Fruit fly (Drosophila melanogaster) whole organism, embryonic: ENCODE measurements around the gene CG34436.

Source experiments
- Adf1 ChIP-seq: fragments of 200-800 bp; sonication (Bioruptor generic); IDR thresholded peaks from 2 replicates; pipeline ENCODE4 v1.3.6; 2022; ENCODE audit warnings: missing biosample characterization, missing genetic modification characterization
- BEAF-32 ChIP-seq: fragments of 200-800 bp; sonication (Bioruptor generic); optimal IDR thresholded peaks from 3 replicates; lab custom pipeline; 2017; ENCODE audit warnings: missing biosample characterization, missing genetic modification characterization, mild to moderate bottlenecking, moderate library complexity, missing genetic modification reagents
- CG1024 ChIP-seq: fragments of 200-800 bp; sonication (Bioruptor generic); IDR thresholded peaks from 2 replicates; pipeline ENCODE4 v1.3.6; 2022; ENCODE audit warnings: missing biosample characterization, missing genetic modification characterization
- CG10959 ChIP-seq: fragments of 200-800 bp; sonication (Bioruptor generic); IDR thresholded peaks from 2 replicates; pipeline ENCODE4 v1.3.6; 2022; ENCODE audit warnings: missing biosample characterization, missing genetic modification characterization
- CG11093 ChIP-seq: fragments of 200-800 bp; sonication (Bioruptor generic); IDR thresholded peaks from 3 replicates; pipeline ENCODE4 v1.3.6; 2022; ENCODE audit warnings: missing biosample characterization, missing genetic modification characterization
- CG11695 ChIP-seq: fragments of 200-800 bp; sonication (Bioruptor generic); IDR thresholded peaks from 3 replicates; pipeline ENCODE4 v1.3.6; 2022; ENCODE audit warnings: missing biosample characterization, missing genetic modification characterization
- CG12155 ChIP-seq: fragments of 200-800 bp; sonication (Bioruptor generic); optimal IDR thresholded peaks from 3 replicates; lab custom pipeline; 2016; ENCODE audit warnings: missing biosample characterization, missing genetic modification characterization
- CG13123 ChIP-seq: fragments of 200-800 bp; sonication (Bioruptor generic); optimal IDR thresholded peaks from 2 replicates; lab custom pipeline; 2016; ENCODE audit warnings: missing biosample characterization, missing genetic modification characterization
- CG13624 ChIP-seq: fragments of 200-800 bp; sonication (Bioruptor generic); optimal IDR thresholded peaks from 2 replicates; lab custom pipeline; 2016; ENCODE audit warnings: missing biosample characterization, missing genetic modification characterization
- CG17829 ChIP-seq: fragments of 200-800 bp; optimal IDR thresholded peaks from 2 replicates; lab custom pipeline; 2019; ENCODE audit warnings: missing biosample characterization, mild to moderate bottlenecking, missing genetic modification characterization, moderate library complexity
- CG18599 ChIP-seq: fragments of 200-800 bp; sonication (Bioruptor generic); optimal IDR thresholded peaks from 3 replicates; lab custom pipeline; 2017; ENCODE audit warnings: missing biosample characterization, missing genetic modification characterization, mild to moderate bottlenecking, moderate library complexity, missing genetic modification reagents
- CG33213 ChIP-seq: fragments of 200-800 bp; sonication (Bioruptor generic); optimal IDR thresholded peaks from 3 replicates; lab custom pipeline; 2016; ENCODE audit warnings: missing biosample characterization, missing genetic modification characterization
- CG3995 ChIP-seq: fragments of 200-800 bp; sonication (Bioruptor generic); optimal IDR thresholded peaks from 3 replicates; lab custom pipeline; 2016; ENCODE audit warnings: missing biosample characterization, missing genetic modification characterization
- CG4360 ChIP-seq: fragments of 200-800 bp; sonication (Bioruptor generic); IDR thresholded peaks from 2 replicates; pipeline ENCODE4 v1.3.6; 2022; ENCODE audit warnings: missing biosample characterization, missing genetic modification characterization
- CG6272 ChIP-seq: fragments of 200-800 bp; sonication (Bioruptor generic); IDR thresholded peaks from 2 replicates; pipeline ENCODE4 v1.3.6; 2022; ENCODE audit warnings: missing biosample characterization, missing genetic modification characterization
- CG8359 ChIP-seq: fragments of 200-800 bp; sonication (Bioruptor generic); optimal IDR thresholded peaks from 2 replicates; lab custom pipeline; 2017; ENCODE audit warnings: missing biosample characterization, mild to moderate bottlenecking, missing genetic modification characterization, borderline replicate concordance
- CG9215 ChIP-seq: fragments of 200-800 bp; sonication (Bioruptor generic); IDR thresholded peaks from 2 replicates; pipeline ENCODE4 v1.3.6; 2022; ENCODE audit warnings: missing biosample characterization, missing genetic modification characterization
- CG9437 ChIP-seq: fragments of 200-800 bp; sonication (Bioruptor generic); optimal IDR thresholded peaks from 2 replicates; lab custom pipeline; 2018; ENCODE audit warnings: missing biosample characterization, mild to moderate bottlenecking, missing genetic modification characterization
- CoRest ChIP-seq: fragments of 200-800 bp; sonication (Bioruptor generic); optimal IDR thresholded peaks from 3 replicates; lab custom pipeline; 2018; ENCODE audit warnings: missing biosample characterization, mild to moderate bottlenecking, missing genetic modification characterization, moderate library complexity
- Dfd ChIP-seq, 2 experiments: fragments of >200 bp; optimal IDR thresholded peaks; 2 replicates each; lab custom pipeline; 2017; ENCODE audit warnings: missing biosample characterization in 2 of 2, missing genetic modification characterization in 2 of 2
- Dll ChIP-seq: fragments of 200-800 bp; sonication (Bioruptor generic); IDR thresholded peaks from 4 replicates; pipeline ENCODE4 v1.3.6; 2022; ENCODE audit warnings: missing biosample characterization, missing genetic modification characterization; ENCODE audit not compliant: partially characterized antibody
- Fer3 ChIP-seq: fragments of 200-800 bp; sonication (Bioruptor generic); optimal IDR thresholded peaks from 2 replicates; lab custom pipeline; 2018; ENCODE audit warnings: missing biosample characterization, mild to moderate bottlenecking, missing genetic modification characterization, moderate library complexity
- Gsc ChIP-seq: fragments of 200-800 bp; sonication (Bioruptor generic); IDR thresholded peaks from 2 replicates; pipeline ENCODE4 v1.3.6; 2022; ENCODE audit warnings: missing biosample characterization, missing genetic modification characterization
- Hr78 ChIP-seq, 2 experiments: fragments of 200-800 bp in 1 of 2; fragments of >200 bp in 1 of 2; sonication (Bioruptor generic) in 1 of 2; optimal IDR thresholded peaks; 2 replicates each; lab custom pipeline; 2017 to 2019; ENCODE audit warnings: missing biosample characterization in 2 of 2, missing genetic modification characterization in 2 of 2, mild to moderate bottlenecking in 1 of 2, moderate library complexity in 1 of 2
- NFAT ChIP-seq: fragments of 200-800 bp; sonication (Bioruptor generic); IDR thresholded peaks from 2 replicates; pipeline ENCODE4 v1.3.6; 2022; ENCODE audit warnings: missing biosample characterization, missing genetic modification characterization
- Nf-YA ChIP-seq: fragments of 200-800 bp; sonication (Bioruptor generic); IDR thresholded peaks from 2 replicates; pipeline ENCODE4 v1.3.6; 2022; ENCODE audit warnings: missing biosample characterization, missing genetic modification characterization
- Pdp1 ChIP-seq, 2 experiments: fragments of 200-800 bp; sonication (Bioruptor generic); optimal IDR thresholded peaks; 3 replicates each; lab custom pipeline; 2016; ENCODE audit warnings: missing biosample characterization in 2 of 2, missing genetic modification characterization in 2 of 2, mild to moderate bottlenecking in 1 of 2, moderate library complexity in 1 of 2
- Rx ChIP-seq: fragments of 200-800 bp; sonication (Bioruptor generic); IDR thresholded peaks from 2 replicates; pipeline ENCODE4 v1.3.6; 2022; ENCODE audit warnings: missing biosample characterization, missing genetic modification characterization
- Six4 ChIP-seq: fragments of 200-800 bp; sonication (Bioruptor generic); optimal IDR thresholded peaks from 2 replicates; lab custom pipeline; 2016; ENCODE audit warnings: missing biosample characterization, missing genetic modification characterization
- Spps ChIP-seq: fragments of 200-800 bp; sonication (Bioruptor generic); optimal IDR thresholded peaks from 2 replicates; lab custom pipeline; 2018; ENCODE audit warnings: missing biosample characterization, mild to moderate bottlenecking, missing genetic modification characterization
- Trl ChIP-seq, 3 experiments: fragments of >200 bp in 2 of 3; fragments of 200-800 bp in 1 of 3; sonication (Bioruptor generic) in 1 of 3; optimal IDR thresholded peaks; 2 replicates in 1 of 3; 3 replicates in 2 of 3; lab custom pipeline; 2016 to 2017; ENCODE audit warnings: missing biosample characterization in 1 of 3, missing genetic modification characterization in 1 of 3
- abd-A ChIP-seq: fragments of 200-800 bp; sonication (Bioruptor generic); optimal IDR thresholded peaks from 3 replicates; lab custom pipeline; 2019; ENCODE audit warnings: missing biosample characterization, mild to moderate bottlenecking, missing genetic modification characterization, moderate library complexity
- cato ChIP-seq: fragments of 200-800 bp; sonication (Bioruptor generic); optimal IDR thresholded peaks from 2 replicates; lab custom pipeline; 2016; ENCODE audit warnings: missing biosample characterization, missing genetic modification characterization, borderline replicate concordance
- croc ChIP-seq: fragments of 200-800 bp; sonication (Bioruptor generic); conservative IDR thresholded peaks from 3 replicates; pipeline ENCODE4 v1.3.6; 2022; ENCODE audit warnings: missing biosample characterization, missing genetic modification characterization
- dan ChIP-seq: fragments of 200-800 bp; sonication (Bioruptor generic); IDR thresholded peaks from 2 replicates; pipeline ENCODE4 v1.3.6; 2022; ENCODE audit warnings: missing biosample characterization, missing genetic modification characterization
- ems ChIP-seq: fragments of 200-800 bp; sonication (Bioruptor generic); optimal IDR thresholded peaks from 3 replicates; lab custom pipeline; 2016; ENCODE audit warnings: missing biosample characterization, missing genetic modification characterization
- ewg ChIP-seq: fragments of 200-800 bp; sonication (Bioruptor generic); optimal IDR thresholded peaks from 3 replicates; lab custom pipeline; 2017; ENCODE audit warnings: mild to moderate bottlenecking, missing biosample characterization, missing genetic modification reagents, missing genetic modification characterization
- eyg ChIP-seq: fragments of 200-800 bp; sonication (Bioruptor generic); optimal IDR thresholded peaks from 3 replicates; lab custom pipeline; 2016; ENCODE audit warnings: missing biosample characterization, missing genetic modification characterization
- jigr1 ChIP-seq: fragments of 200-800 bp; sonication (Bioruptor generic); IDR thresholded peaks from 3 replicates; pipeline ENCODE4 v1.3.6; 2022; ENCODE audit warnings: missing biosample characterization, missing genetic modification characterization
- lmd ChIP-seq: fragments of 200-800 bp; sonication (Bioruptor generic); IDR thresholded peaks from 2 replicates; pipeline ENCODE4 v1.3.6; 2022; ENCODE audit warnings: missing biosample characterization, missing genetic modification characterization
- mirr ChIP-seq: fragments of 200-800 bp; sonication (Bioruptor generic); optimal IDR thresholded peaks from 3 replicates; lab custom pipeline; 2018; ENCODE audit warnings: missing biosample characterization, mild to moderate bottlenecking, missing genetic modification characterization
- nmo ChIP-seq: fragments of 200-800 bp; sonication (Bioruptor generic); optimal IDR thresholded peaks from 2 replicates; lab custom pipeline; 2018; ENCODE audit warnings: missing biosample characterization, mild to moderate bottlenecking, missing genetic modification characterization, moderate library complexity
- p53 ChIP-seq: fragments of 200-800 bp; sonication (Bioruptor generic); optimal IDR thresholded peaks from 2 replicates; lab custom pipeline; 2016; ENCODE audit warnings: missing biosample characterization, missing genetic modification characterization
- row ChIP-seq: fragments of 200-800 bp; sonication (Bioruptor generic); IDR thresholded peaks from 3 replicates; pipeline ENCODE4 v1.3.6; 2022; ENCODE audit warnings: missing biosample characterization, missing genetic modification characterization
- sens ChIP-seq: fragments of 200-800 bp; sonication (Bioruptor generic); peaks from one replicate; lab custom pipeline; 2016; ENCODE audit warnings: missing biosample characterization, missing genetic modification characterization
- shn ChIP-seq: fragments of 200-800 bp; sonication (Bioruptor generic); optimal IDR thresholded peaks from 3 replicates; lab custom pipeline; 2016; ENCODE audit warnings: missing biosample characterization, missing genetic modification characterization
- sisA ChIP-seq: fragments of 200-800 bp; sonication (Bioruptor generic); IDR thresholded peaks from 2 replicates; pipeline ENCODE4 v1.3.6; 2022; ENCODE audit warnings: missing biosample characterization, missing genetic modification characterization
- sna ChIP-seq: fragments of 200-800 bp; sonication (Bioruptor generic); IDR thresholded peaks from 2 replicates; pipeline ENCODE4 v1.3.6; 2022; ENCODE audit warnings: missing biosample characterization, missing genetic modification characterization; ENCODE audit not compliant: partially characterized antibody
- so ChIP-seq: fragments of 200-800 bp; sonication (Bioruptor generic); IDR thresholded peaks from 3 replicates; pipeline ENCODE4 v1.3.6; 2022; ENCODE audit warnings: missing biosample characterization, missing genetic modification characterization
- sob ChIP-seq: fragments of 200-800 bp; sonication (Bioruptor generic); IDR thresholded peaks from 2 replicates; pipeline ENCODE4 v1.3.6; 2022; ENCODE audit warnings: missing biosample characterization, missing genetic modification characterization

Gene CG34436

DNA sequence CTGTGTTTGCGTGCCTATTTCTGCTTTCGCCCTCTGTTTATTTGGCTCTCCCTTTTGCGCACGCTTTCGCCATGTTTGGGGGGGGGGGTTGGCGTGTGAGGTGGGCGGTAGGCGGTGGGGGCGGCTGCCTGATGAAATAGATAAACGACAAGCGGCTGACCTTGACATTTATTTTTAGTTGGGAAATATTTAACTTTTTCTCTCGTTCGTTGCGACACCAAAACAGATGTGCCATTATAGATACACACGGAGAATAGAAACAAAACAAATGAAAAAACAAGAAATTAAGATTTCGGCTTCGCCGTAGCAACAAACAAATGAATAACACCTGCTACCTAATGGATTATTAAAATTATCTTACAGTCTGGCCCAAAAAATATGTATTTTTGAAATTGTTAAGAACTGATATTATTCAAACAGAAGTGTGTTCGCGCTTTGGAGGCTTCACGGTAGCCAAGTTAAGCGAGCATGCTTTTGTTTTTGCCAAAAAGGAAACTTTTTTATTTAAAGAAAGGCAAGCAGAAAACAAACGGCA, 49.8 kb downstream of the CG34436 start (continued):
- TF ChIP-seq Gsc (GFP tag; lab: Robert Waterston, UW) (no peak), sisA (GFP tag; lab: Robert Waterston, UW) (peak; percentile 61), CG8359 (GFP tag; lab: Kevin White, UChicago) (peak; percentile 8), BEAF-32 (GFP tag; lab: Kevin White, UChicago) (no peak), CG33213 (GFP tag; lab: Kevin White, UChicago) (peak; percentile 37), CG17829 (peak; percentile 20), eyg (GFP tag; lab: Kevin White, UChicago) (peak; percentile 24), sna (GFP tag; lab: Robert Waterston, UW) (no peak), lmd (GFP tag; lab: Robert Waterston, UW) (peak; percentile 65; the same call in 1 of the 2 replicates), Nf-YA (no peak), CG6272 (GFP tag; lab: Robert Waterston, UW) (0 out of 2 replicates have a peak, but pooled peaks have one; percentile 20), CG9215 (GFP tag; lab: Robert Waterston, UW) (peak; percentile 65), Dll (GFP tag; lab: Robert Waterston, UW) (no peak), shn (GFP tag; lab: Kevin White, UChicago) (peak; percentile 42), CG18599 (GFP tag; lab: Kevin White, UChicago) (peak; percentile 80), ewg (GFP tag; lab: Kevin White, UChicago) (no peak), Dfd (GFP tag; optimal IDR thresholded peaks at IDR 0.05; lab: Kevin White, UChicago) (no peak), Rx (GFP tag; lab: Robert Waterston, UW) (no peak), Spps (tag; lab: Kevin White, UChicago) (peak; percentile 0), abd-A (tag; lab: Kevin White, UChicago) (peak; percentile 92), CG4360 (GFP tag; lab: Robert Waterston, UW) (no peak), sens (GFP tag; lab: Kevin White, UChicago) (peak; percentile 89), CG9437 (GFP tag; lab: Kevin White, UChicago) (peak; percentile 31), CG11093 (GFP tag; lab: Robert Waterston, UW) (peak; percentile 45; the same call in 1 of the 3 replicates), CG1024 (GFP tag; lab: Robert Waterston, UW) (no peak), Hr78 (GFP tag; optimal IDR thresholded peaks at IDR 0.05; lab: Kevin White, UChicago) (peak in 1 of 2 experiments; percentile 32), ems (GFP tag; lab: Kevin White, UChicago) (peak; percentile 35), mirr (GFP tag; lab: Kevin White, UChicago) (peak; percentile 51), CG13123 (GFP tag; lab: Kevin White, UChicago) (no peak), croc (peak; percentile 24; the same call in 1 of the 3 replicates), CG12155 (GFP tag; lab: Kevin White, UChicago) (peak; percentile 53), row (GFP tag; lab: Robert Waterston, UW) (peak; percentile 81), NFAT (GFP tag; lab: Robert Waterston, UW) (peak; percentile 63), Adf1 (peak; percentile 49), CG11695 (GFP tag; lab: Robert Waterston, UW) (peak; percentile 70), dan (GFP tag; lab: Robert Waterston, UW) (no peak), CoRest (tag; lab: Kevin White, UChicago) (peak; percentile 73), Six4 (peak; percentile 37), nmo (peak; percentile 40), Fer3 (tag; lab: Kevin White, UChicago) (peak; percentile 64), CG3995 (GFP tag; lab: Kevin White, UChicago) (no peak), p53 (GFP tag; lab: Kevin White, UChicago) (no peak), CG13624 (peak; percentile 61), Trl (optimal IDR thresholded peaks at IDR 0.05; lab: Kevin White, UChicago) (no peak), Trl (GFP tag; optimal IDR thresholded peaks at IDR 0.05; lab: Kevin White, UChicago) (peak; percentile 44), so (GFP tag; lab: Robert Waterston, UW) (peak; percentile 70; the same call in 1 of the 3 replicates), jigr1 (GFP tag; lab: Robert Waterston, UW) (no peak), CG10959 (GFP tag; lab: Robert Waterston, UW) (no peak), Pdp1 (GFP tag; optimal IDR thresholded peaks at IDR 0.05; lab: Kevin White, UChicago) (peak in 1 of 2 experiments; percentile 26), cato (GFP tag; lab: Kevin White, UChicago) (no peak), sob (peak; percentile 53; the same call in 1 of the 2 replicates)
